Fruit fly (Drosophila melanogaster) whole organism: Measurements from ENCODE around the gene CG31827.
"Not testable (repeated sequence)": the region's sequence is repeated elsewhere in the genome, so short reads cannot be mapped to it uniquely, and the experiment has no call there.

ENCODE experiments used
- CG8478 ChIP-seq: fragments of >200 bp; optimal IDR thresholded peaks from 2 replicates; lab custom pipeline; 2018; ENCODE audit warnings: inconsistent platforms
- Dll ChIP-seq: fragments of >200 bp; optimal IDR thresholded peaks from 2 replicates; lab custom pipeline; 2017
- EcR ChIP-seq, 2 experiments: fragments of >200 bp; optimal IDR thresholded peaks; 2 replicates each; lab custom pipeline; 2017; ENCODE audit warnings: missing biosample characterization in 2 of 2, missing genetic modification characterization in 2 of 2, missing genetic modification reagents in 2 of 2
- pan ChIP-seq: fragments of >200 bp; optimal IDR thresholded peaks from 2 replicates; lab custom pipeline; 2017
- psq ChIP-seq: fragments of >200 bp; optimal IDR thresholded peaks from 2 replicates; lab custom pipeline; 2017
- usp ChIP-seq: fragments of >200 bp; optimal IDR thresholded peaks from 2 replicates; lab custom pipeline; 2017; ENCODE audit warnings: missing biosample characterization, missing genetic modification characterization, mixed read lengths

CG31827 gene

dm6 chr2L:15704871-15705270 is at the start of gene CG31827:
Gene CG31827, plus strand, starts transcription at chr2L:15705171.
- not testable (repeated sequence) for TF ChIP-seq psq, Dll, CG8478 (lab: Kevin White, UChicago)

- TF ChIP-seq usp; Dll (lab: Kevin White, UChicago); EcR (GFP tag; optimal IDR thresholded peaks at IDR 0.05; lab: Kevin White, UChicago): not testable (repeated sequence)
Measured at dm6 chr2L:15659374-15659773, 45.6 kb upstream of the CG31827 start, which contains the start of gene CG44141. Gene CG44141, minus strand, starts transcription at chr2L:15659474.

dm6 chr2L:15660741-15661140 is 44.2 kb upstream of the CG31827 start, which contains the start of gene CG18477:
Gene CG18477, plus strand, starts transcription at chr2L:15661041.
- TF ChIP-seq CG8478 (lab: Kevin White, UChicago); EcR (GFP tag; optimal IDR thresholded peaks at IDR 0.05; lab: Kevin White, UChicago); pan (lab: Kevin White, UChicago): not testable (repeated sequence)

- not testable (repeated sequence) for TF ChIP-seq pan (lab: Kevin White, UChicago); psq (lab: Kevin White, UChicago); usp
Measured at dm6 chr2L:15669874-15670273, 35.1 kb upstream of the CG31827 start, which contains the start of gene CG18478. Gene CG18478, plus strand, starts transcription at chr2L:15670174.

- TF ChIP-seq CG8478 (lab: Kevin White, UChicago); EcR (GFP tag; optimal IDR thresholded peaks at IDR 0.05; lab: Kevin White, UChicago); usp: not testable (repeated sequence)
Measured at dm6 chr2L:15676002-15676401, 29.0 kb upstream of the CG31827 start, which contains the start of gene CG43923. Gene CG43923, minus strand, starts transcription at chr2L:15676102.

dm6 chr2L:15694371-15694770 is 10.6 kb upstream of the CG31827 start, which contains the start of gene CG44140:
Gene CG44140, minus strand, starts transcription at chr2L:15694471.
- not testable (repeated sequence) for TF ChIP-seq psq (lab: Kevin White, UChicago); usp; pan (lab: Kevin White, UChicago)

- not testable (repeated sequence) for TF ChIP-seq CG8478 (lab: Kevin White, UChicago); usp; EcR (GFP tag; optimal IDR thresholded peaks at IDR 0.05; lab: Kevin White, UChicago)
Measured at dm6 chr2L:15695738-15696137, 9.2 kb upstream of the CG31827 start, which contains the start of gene CG31780. Gene CG31780, plus strand, starts transcription at chr2L:15696038.

- TF ChIP-seq Dll (lab: Kevin White, UChicago); EcR (GFP tag; optimal IDR thresholded peaks at IDR 0.05; lab: Kevin White, UChicago); pan (lab: Kevin White, UChicago): not testable (repeated sequence)
Measured at dm6 chr2L:15710999-15711398, 6.0 kb downstream of the CG31827 start, which contains the start of gene CG43924. Gene CG43924, minus strand, starts transcription at chr2L:15711099.

dm6 chr2L:15718172-15718571 is 13.2 kb downstream of the CG31827 start, which contains the start of gene stol:
Gene stol, minus strand, starts transcription at chr2L:15718272.
- TF ChIP-seq usp; EcR (GFP tag; optimal IDR thresholded peaks at IDR 0.05; lab: Kevin White, UChicago); Dll (lab: Kevin White, UChicago): not testable (repeated sequence)

- TF ChIP-seq pan (lab: Kevin White, UChicago) = no peak
- no peak for TF ChIP-seq Dll (lab: Kevin White, UChicago)
- TF ChIP-seq usp = no peak
- no peak for TF ChIP-seq psq (lab: Kevin White, UChicago)
- no peak for TF ChIP-seq EcR (GFP tag; optimal IDR thresholded peaks at IDR 0.05; lab: Kevin White, UChicago)
- no peak for TF ChIP-seq CG8478 (lab: Kevin White, UChicago)
Measured at dm6 chr2L:15731687-15732086, 26.7 kb downstream of the CG31827 start.

- TF ChIP-seq CG8478 (lab: Kevin White, UChicago) = no peak
- no peak for TF ChIP-seq psq (lab: Kevin White, UChicago)
- no peak for TF ChIP-seq usp
- no peak for TF ChIP-seq Dll (lab: Kevin White, UChicago)
- TF ChIP-seq pan (lab: Kevin White, UChicago) = no peak
- no peak for TF ChIP-seq EcR (GFP tag; optimal IDR thresholded peaks at IDR 0.05; lab: Kevin White, UChicago)
Measured at dm6 chr2L:15735918-15736317, 30.9 kb downstream of the CG31827 start.

dm6 chr2L:15740918-15741317 is 35.9 kb downstream of the CG31827 start:
- no peak for TF ChIP-seq pan (lab: Kevin White, UChicago)
- TF ChIP-seq EcR (GFP tag; optimal IDR thresholded peaks at IDR 0.05; lab: Kevin White, UChicago) = no peak
- no peak for TF ChIP-seq psq (lab: Kevin White, UChicago)
- TF ChIP-seq Dll (lab: Kevin White, UChicago) = no peak
- TF ChIP-seq CG8478 (lab: Kevin White, UChicago) = no peak

dm6 chr2L:15741418-15741817 is 36.4 kb downstream of the CG31827 start:
- TF ChIP-seq EcR (GFP tag; optimal IDR thresholded peaks at IDR 0.05; lab: Kevin White, UChicago) (no peak), pan (lab: Kevin White, UChicago) (no peak), psq (lab: Kevin White, UChicago) (no peak), usp (no peak), CG8478 (lab: Kevin White, UChicago) (no peak), Dll (lab: Kevin White, UChicago) (no peak)
